Worm (Caenorhabditis elegans): ENCODE data around the gene attf-3.

ce11 chrIII:51622-52021 lies 34.6 kb downstream of the attf-3 start:
- TF ChIP-seq ztf-4 (tag; optimal IDR thresholded peaks at IDR 0.05), result no peak
- no peak for TF ChIP-seq egl-27 (tag; optimal IDR thresholded peaks at IDR 0.05)
- no peak for TF ChIP-seq elt-1 (tag; optimal IDR thresholded peaks at IDR 0.05)
- TF ChIP-seq mdl-1 (tag; optimal IDR thresholded peaks at IDR 0.05), result no peak
- no peak for TF ChIP-seq elt-3 (tag; optimal IDR thresholded peaks at IDR 0.05)
- TF ChIP-seq nhr-23 (tag; optimal IDR thresholded peaks at IDR 0.05), result no peak
- TF ChIP-seq R02D3.7 (tag; optimal IDR thresholded peaks at IDR 0.05), result no peak
- no peak for TF ChIP-seq nhr-10 (tag; optimal IDR thresholded peaks at IDR 0.05)
- TF ChIP-seq ama-1 (optimal IDR thresholded peaks at IDR 0.05), result no peak

All from whole organism, L2 larva.